Worm (Caenorhabditis elegans) whole organism, L1 larva: ENCODE measurements around the gene M04G7.1.

ENCODE experiments used
- C04F5.9 ChIP-seq: sonication (generic microtip); optimal IDR thresholded peaks from 2 replicates; lab custom pipeline; 2016; ENCODE audit warnings: missing genetic modification characterization, missing compliant biosample characterization
- C16A3.4 ChIP-seq: fragments of 150-350 bp; optimal IDR thresholded peaks from 2 replicates; lab custom pipeline; 2014; ENCODE audit warnings: missing biosample characterization, missing genetic modification characterization
- C34B4.2 ChIP-seq: sonication (generic microtip); optimal IDR thresholded peaks from 2 replicates; lab custom pipeline; 2017; ENCODE audit warnings: mild to moderate bottlenecking, missing genetic modification characterization, missing compliant biosample characterization
- aha-1 ChIP-seq: fragments of 150-350 bp; optimal IDR thresholded peaks from 2 replicates; lab custom pipeline; 2014; ENCODE audit warnings: missing biosample characterization, missing genetic modification characterization
- alr-1 ChIP-seq: fragments of 200-800 bp; sonication (Bioruptor generic); optimal IDR thresholded peaks from 2 replicates; lab custom pipeline; 2018; ENCODE audit warnings: borderline replicate concordance, mild to moderate bottlenecking, missing genetic modification characterization, missing compliant biosample characterization
- aly-2 ChIP-seq: fragments of 150-350 bp; optimal IDR thresholded peaks from 2 replicates; lab custom pipeline; 2014; ENCODE audit warnings: missing biosample characterization, missing genetic modification characterization
- ceh-90 ChIP-seq: sonication (generic microtip); optimal IDR thresholded peaks from 2 replicates; lab custom pipeline; 2016; ENCODE audit warnings: missing genetic modification characterization, missing compliant biosample characterization
- efl-1 ChIP-seq, 4 experiments: fragments of 150-350 bp; optimal IDR thresholded peaks in 3 of 4; peaks in 1 of 4; 1 replicate in 1 of 4; 2 replicates in 3 of 4; lab custom pipeline; 2014; ENCODE audit warnings: missing biosample characterization in 2 of 4, missing genetic modification characterization in 2 of 4, missing genetic modification reagents in 2 of 4
- efl-3 ChIP-seq: fragments of 200-800 bp; sonication (Bioruptor generic); optimal IDR thresholded peaks from 2 replicates; lab custom pipeline; 2018; ENCODE audit warnings: mild to moderate bottlenecking, missing genetic modification characterization, missing compliant biosample characterization
- elt-2 ChIP-seq: sonication (generic microtip); optimal IDR thresholded peaks from 2 replicates; lab custom pipeline; 2016; ENCODE audit warnings: missing genetic modification characterization, mild to moderate bottlenecking, inconsistent platforms, missing compliant biosample characterization, missing genetic modification reagents
- fkh-4 ChIP-seq: sonication (generic microtip); optimal IDR thresholded peaks from 2 replicates; lab custom pipeline; 2016; ENCODE audit warnings: missing compliant biosample characterization, missing genetic modification characterization, borderline replicate concordance
- fkh-8 ChIP-seq: sonication (generic microtip); optimal IDR thresholded peaks from 2 replicates; lab custom pipeline; 2016; ENCODE audit warnings: mild to moderate bottlenecking, missing genetic modification characterization, missing compliant biosample characterization
- fos-1 ChIP-seq: fragments of 150-350 bp; optimal IDR thresholded peaks from 2 replicates; lab custom pipeline; 2014; ENCODE audit warnings: missing biosample characterization, missing genetic modification characterization
- hlh-17 ChIP-seq: fragments of 200-800 bp; sonication (Bioruptor generic); optimal IDR thresholded peaks from 2 replicates; lab custom pipeline; 2018; ENCODE audit warnings: missing genetic modification characterization, mild to moderate bottlenecking, missing compliant biosample characterization, moderate library complexity, borderline replicate concordance
- hlh-4 ChIP-seq: sonication (generic microtip); optimal IDR thresholded peaks from 2 replicates; lab custom pipeline; 2016; ENCODE audit warnings: mild to moderate bottlenecking, missing genetic modification characterization, missing compliant biosample characterization
- lin-14 ChIP-seq: fragments of 200-800 bp; sonication (Bioruptor generic); optimal IDR thresholded peaks from 2 replicates; lab custom pipeline; 2018; ENCODE audit warnings: mild to moderate bottlenecking, missing genetic modification characterization, moderate library complexity, missing compliant biosample characterization
- lin-39 ChIP-seq: fragments of 150-350 bp; optimal IDR thresholded peaks from 2 replicates; lab custom pipeline; 2014; ENCODE audit warnings: missing biosample characterization, missing genetic modification reagents, missing genetic modification characterization
- mef-2 ChIP-seq: fragments of 150-350 bp; optimal IDR thresholded peaks from 2 replicates; lab custom pipeline; 2014; ENCODE audit warnings: missing biosample characterization, missing genetic modification characterization
- nhr-11 ChIP-seq: fragments of 150-350 bp; optimal IDR thresholded peaks from 2 replicates; lab custom pipeline; 2014; ENCODE audit warnings: missing biosample characterization, missing genetic modification characterization
- nhr-20 ChIP-seq: sonication (generic microtip); optimal IDR thresholded peaks from 2 replicates; lab custom pipeline; 2016; ENCODE audit warnings: mild to moderate bottlenecking, missing genetic modification characterization, missing compliant biosample characterization
- nhr-76 ChIP-seq: sonication (generic microtip); optimal IDR thresholded peaks from 2 replicates; lab custom pipeline; 2017; ENCODE audit warnings: missing biosample characterization, missing genetic modification characterization
- nhr-77 ChIP-seq: fragments of 150-350 bp; optimal IDR thresholded peaks from 2 replicates; lab custom pipeline; 2014; ENCODE audit warnings: missing biosample characterization, missing genetic modification characterization
- nhr-85 ChIP-seq: sonication (generic microtip); peaks from one replicate; lab custom pipeline; 2016; ENCODE audit warnings: missing genetic modification characterization, inconsistent platforms, missing compliant biosample characterization
- pag-3 ChIP-seq: sonication (generic microtip); optimal IDR thresholded peaks from 2 replicates; lab custom pipeline; 2017; ENCODE audit warnings: missing genetic modification characterization, mild to moderate bottlenecking, missing compliant biosample characterization, antibody characterized with exemption, borderline replicate concordance; ENCODE audit not compliant: insufficient read depth
- snpc-4 ChIP-seq: fragments of 150-350 bp; optimal IDR thresholded peaks from 2 replicates; lab custom pipeline; 2014; ENCODE audit warnings: missing biosample characterization, missing genetic modification characterization
- sptf-1 ChIP-seq: fragments of 150-350 bp; optimal IDR thresholded peaks from 2 replicates; lab custom pipeline; 2014; ENCODE audit warnings: missing biosample characterization, missing genetic modification characterization
- sup-37 ChIP-seq: fragments of 200-800 bp; sonication (Bioruptor generic); optimal IDR thresholded peaks from 2 replicates; lab custom pipeline; 2018; ENCODE audit warnings: mild to moderate bottlenecking, missing genetic modification characterization, missing compliant biosample characterization
- tbx-2 ChIP-seq: sonication (generic microtip); optimal IDR thresholded peaks from 2 replicates; lab custom pipeline; 2016; ENCODE audit warnings: missing genetic modification characterization, missing compliant biosample characterization
- unc-30 ChIP-seq: sonication (generic microtip); optimal IDR thresholded peaks from 2 replicates; lab custom pipeline; 2017; ENCODE audit warnings: missing biosample characterization, missing genetic modification characterization
- unc-62 ChIP-seq: fragments of 150-350 bp; optimal IDR thresholded peaks from 2 replicates; lab custom pipeline; 2014; ENCODE audit warnings: missing biosample characterization, missing genetic modification reagents, missing genetic modification characterization
- unc-86 ChIP-seq: sonication (generic microtip); optimal IDR thresholded peaks from 2 replicates; lab custom pipeline; 2016; ENCODE audit warnings: missing genetic modification characterization, missing compliant biosample characterization
- zag-1 ChIP-seq: fragments of 150-350 bp; optimal IDR thresholded peaks from 2 replicates; lab custom pipeline; 2014; ENCODE audit warnings: missing biosample characterization, missing genetic modification characterization
- ztf-11 ChIP-seq, 2 experiments: sonication (generic microtip); optimal IDR thresholded peaks; 2 replicates each; lab custom pipeline; 2016 to 2017; ENCODE audit warnings: missing genetic modification characterization in 2 of 2, missing biosample characterization in 1 of 2, missing compliant biosample characterization in 1 of 2
- ztf-4 ChIP-seq: fragments of 150-350 bp; optimal IDR thresholded peaks from 2 replicates; lab custom pipeline; 2014; ENCODE audit warnings: missing biosample characterization, missing genetic modification characterization

The M04G7.1 gene

ce11 chrIV:468307-468706 is 12.7 kb downstream of the M04G7.1 start:
- no peak for TF ChIP-seq sptf-1 (tag; lab: Kevin White, UChicago)
- no peak for TF ChIP-seq lin-39 (tag; lab: Kevin White, UChicago)
- no peak for TF ChIP-seq elt-2 (tag; lab: Kevin White, UChicago)
- TF ChIP-seq hlh-17 (GFP tag; lab: Kevin White, UChicago), result no peak
- no peak for TF ChIP-seq alr-1 (tag; lab: Kevin White, UChicago)
- no peak for TF ChIP-seq C04F5.9
- TF ChIP-seq, all 84 proteins: peak for 0

DNA sequence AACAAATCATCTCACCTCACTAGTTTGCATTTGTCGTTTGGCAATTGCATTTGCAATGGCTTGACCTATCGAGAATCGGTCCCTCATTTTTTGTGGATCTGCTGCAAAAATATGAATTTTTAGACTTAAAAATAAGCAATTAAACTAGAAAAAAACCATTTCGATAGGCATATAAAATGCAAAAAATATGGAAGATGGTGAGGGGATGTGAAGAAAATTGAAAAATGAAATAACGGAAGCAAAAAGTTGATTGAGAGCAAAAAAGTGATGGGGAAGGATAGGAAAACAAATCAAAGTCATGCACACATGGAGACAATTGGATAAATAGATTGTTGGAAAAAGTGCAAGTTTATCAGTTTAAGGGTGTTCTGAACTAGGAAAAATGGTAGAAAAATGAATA is 25.5 kb downstream of the M04G7.1 start, which contains the start of gene npr-37:
Gene npr-37 (minus strand): TSS at position 101 of the 400 bp plus-strand sequence.
- TF ChIP-seq zag-1, result no peak
- no peak for TF ChIP-seq aha-1 (tag; lab: Kevin White, UChicago)
- TF ChIP-seq ztf-4 (tag; lab: Kevin White, UChicago), result no peak
- no peak for TF ChIP-seq nhr-20
- TF ChIP-seq hlh-4 (tag; lab: Kevin White, UChicago), result no peak
- TF ChIP-seq efl-1 (optimal IDR thresholded peaks at IDR 0.05; lab: Kevin White, UChicago), result no peak
- no peak for TF ChIP-seq efl-1 (GFP tag; optimal IDR thresholded peaks at IDR 0.05 in 1 of 2; lab: Kevin White, UChicago)
- TF ChIP-seq nhr-77 (tag; lab: Kevin White, UChicago), result no peak
- TF ChIP-seq fkh-8 (tag; lab: Kevin White, UChicago), result no peak
- no peak for TF ChIP-seq sup-37 (GFP tag; lab: Kevin White, UChicago)
- no peak for TF ChIP-seq snpc-4 (tag; lab: Kevin White, UChicago)
- TF ChIP-seq pag-3 (tag; lab: Kevin White, UChicago), result no peak
- no peak for TF ChIP-seq C34B4.2 (tag; lab: Kevin White, UChicago)
- TF ChIP-seq lin-14 (GFP tag; lab: Kevin White, UChicago), result no peak
- TF ChIP-seq nhr-76 (tag; lab: Kevin White, UChicago), result no peak
- no peak for TF ChIP-seq unc-30 (tag; lab: Kevin White, UChicago)
- no peak for TF ChIP-seq ztf-11 (tag; optimal IDR thresholded peaks at IDR 0.05; lab: Kevin White, UChicago)
- TF ChIP-seq aly-2 (tag; lab: Kevin White, UChicago), result no peak
- TF ChIP-seq elt-2 (tag; lab: Kevin White, UChicago), result no peak
- TF ChIP-seq tbx-2 (tag; lab: Kevin White, UChicago), result no peak
- no peak for TF ChIP-seq efl-3 (GFP tag; lab: Kevin White, UChicago)

DNA sequence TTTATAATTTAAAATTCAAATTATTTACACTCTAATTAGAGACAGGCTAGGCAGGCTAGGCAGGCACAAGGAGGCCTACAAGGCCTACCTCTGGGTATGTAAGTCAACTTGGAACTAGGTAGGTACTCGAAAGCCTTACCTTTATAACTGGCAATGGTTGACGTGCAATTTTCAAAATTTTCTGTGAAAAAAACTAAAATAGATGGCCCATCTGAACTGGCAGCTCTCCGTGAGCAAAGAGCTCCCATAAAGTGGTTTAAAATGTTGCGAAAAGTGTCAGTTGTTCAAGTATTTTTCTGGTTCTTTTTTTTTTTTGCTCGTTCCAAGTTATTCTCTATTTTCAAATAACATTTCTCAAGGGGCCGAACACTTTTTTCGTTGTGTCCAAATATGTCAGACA is 28.4 kb downstream of the M04G7.1 start:
- no peak for TF ChIP-seq fkh-4
- TF ChIP-seq elt-2 (tag; lab: Kevin White, UChicago), result no peak
- TF ChIP-seq unc-86, result no peak
- TF ChIP-seq nhr-11 (tag; lab: Kevin White, UChicago), result no peak
- TF ChIP-seq alr-1 (tag; lab: Kevin White, UChicago), result no peak
- no peak for TF ChIP-seq unc-62 (GFP tag; lab: Kevin White, UChicago)
- TF ChIP-seq fos-1 (tag; lab: Kevin White, UChicago), result no peak
- TF ChIP-seq hlh-4 (tag; lab: Kevin White, UChicago), result no peak
- TF ChIP-seq C04F5.9, result no peak
- no peak for TF ChIP-seq mef-2 (tag; lab: Kevin White, UChicago)
- TF ChIP-seq zag-1, result no peak
- no peak for TF ChIP-seq snpc-4 (tag; lab: Kevin White, UChicago)

DNA sequence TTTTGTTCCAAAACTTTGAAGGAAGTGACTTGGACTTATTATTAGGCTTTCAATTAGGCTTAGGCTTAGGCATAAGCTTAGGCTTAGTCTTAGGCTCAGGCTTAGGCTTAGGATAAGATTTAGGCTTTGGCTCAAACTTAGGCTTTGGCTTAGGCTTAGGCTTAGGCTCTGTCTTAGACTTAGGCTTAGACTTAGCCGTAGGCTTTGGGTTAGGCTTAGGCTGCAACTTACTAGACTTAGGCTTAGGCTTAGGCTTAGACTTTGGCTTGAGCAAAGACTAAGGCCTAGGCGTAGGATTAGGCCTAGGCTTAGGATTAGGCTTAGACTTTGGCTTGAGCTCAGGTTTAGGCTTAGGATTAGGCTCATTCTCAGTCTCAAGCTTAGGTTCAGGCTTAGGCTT is 29.2 kb downstream of the M04G7.1 start:
- TF ChIP-seq ceh-90 (tag; lab: Kevin White, UChicago), result no peak

- TF ChIP-seq nhr-85 (tag; lab: Kevin White, UChicago) (peak; percentile 31), C16A3.4 (tag; lab: Kevin White, UChicago) (no peak), pag-3 (tag; lab: Kevin White, UChicago) (no peak)
These were observed 41.6 kb downstream of the M04G7.1 start for ce11 chrIV:497155-497554.
